Worm (Caenorhabditis elegans) whole organism, L3 larva: ENCODE results near the gene ldh-1.

Experiments used
- R02D3.7 ChIP-seq: fragments of 150-350 bp; optimal IDR thresholded peaks from 2 replicates; lab custom pipeline; 2014; ENCODE audit warnings: missing biosample characterization, missing genetic modification characterization
- ceh-16 ChIP-seq: sonication (generic microtip); optimal IDR thresholded peaks from 2 replicates; lab custom pipeline; 2017; ENCODE audit warnings: missing biosample characterization, missing genetic modification characterization
- ceh-28 ChIP-seq: fragments of 150-350 bp; optimal IDR thresholded peaks from 2 replicates; lab custom pipeline; 2014; ENCODE audit warnings: missing biosample characterization, missing genetic modification reagents, missing genetic modification characterization
- ceh-82 ChIP-seq: fragments of 150-350 bp; optimal IDR thresholded peaks from 2 replicates; lab custom pipeline; 2014; ENCODE audit warnings: missing biosample characterization, missing genetic modification characterization
- daf-12 ChIP-seq: fragments of 150-350 bp; optimal IDR thresholded peaks from 2 replicates; lab custom pipeline; 2014; ENCODE audit warnings: missing biosample characterization, missing genetic modification reagents, missing genetic modification characterization
- egl-5 ChIP-seq: fragments of 150-350 bp; optimal IDR thresholded peaks from 2 replicates; lab custom pipeline; 2017; ENCODE audit warnings: missing biosample characterization, missing genetic modification reagents, missing genetic modification characterization, inconsistent platforms
- fkh-2 ChIP-seq: fragments of 150-350 bp; optimal IDR thresholded peaks from 2 replicates; lab custom pipeline; 2014; ENCODE audit warnings: missing biosample characterization, missing genetic modification reagents, missing genetic modification characterization
- fos-1 ChIP-seq: fragments of 150-350 bp; optimal IDR thresholded peaks from 2 replicates; lab custom pipeline; 2014; ENCODE audit warnings: missing biosample characterization, missing genetic modification characterization
- jun-1 ChIP-seq: fragments of 150-350 bp; optimal IDR thresholded peaks from 2 replicates; lab custom pipeline; 2014; ENCODE audit warnings: missing biosample characterization, missing genetic modification reagents, missing genetic modification characterization
- lin-39 ChIP-seq: fragments of 150-350 bp; optimal IDR thresholded peaks from 2 replicates; lab custom pipeline; 2018; ENCODE audit warnings: missing biosample characterization, missing genetic modification reagents, missing genetic modification characterization
- lsy-12 ChIP-seq: sonication (generic microtip); optimal IDR thresholded peaks from 2 replicates; lab custom pipeline; 2016; ENCODE audit warnings: mild to moderate bottlenecking, missing genetic modification characterization, missing compliant biosample characterization
- mml-1 ChIP-seq: fragments of 150-350 bp; sonication (generic microtip); optimal IDR thresholded peaks from 3 replicates; lab custom pipeline; 2014; ENCODE audit warnings: missing biosample characterization, missing genetic modification characterization
- nfya-1 ChIP-seq: sonication (generic microtip); optimal IDR thresholded peaks from 2 replicates; lab custom pipeline; 2017; ENCODE audit warnings: missing genetic modification characterization, mild to moderate bottlenecking, missing compliant biosample characterization, antibody characterized with exemption, moderate library complexity; ENCODE audit not compliant: insufficient read depth
- nhr-12 ChIP-seq: fragments of 150-350 bp; optimal IDR thresholded peaks from 2 replicates; lab custom pipeline; 2014; ENCODE audit warnings: missing biosample characterization, missing genetic modification characterization
- nhr-237 ChIP-seq: fragments of 150-350 bp; optimal IDR thresholded peaks from 2 replicates; lab custom pipeline; 2014; ENCODE audit warnings: missing biosample characterization, missing genetic modification characterization
- nhr-25 ChIP-seq: sonication (generic microtip); optimal IDR thresholded peaks from 2 replicates; lab custom pipeline; 2017; ENCODE audit warnings: missing biosample characterization, missing genetic modification characterization
- nhr-28 ChIP-seq: fragments of 150-350 bp; optimal IDR thresholded peaks from 2 replicates; lab custom pipeline; 2014; ENCODE audit warnings: missing biosample characterization, missing genetic modification characterization
- nhr-43 ChIP-seq: sonication (generic microtip); optimal IDR thresholded peaks from 2 replicates; lab custom pipeline; 2016; ENCODE audit warnings: mild to moderate bottlenecking, missing genetic modification characterization, missing compliant biosample characterization; ENCODE audit not compliant: poor library complexity, severe bottlenecking
- nhr-67 ChIP-seq: fragments of 150-350 bp; optimal IDR thresholded peaks from 2 replicates; lab custom pipeline; 2014; ENCODE audit warnings: missing biosample characterization, missing genetic modification characterization
- nhr-76 ChIP-seq: fragments of 150-350 bp; sonication (generic microtip); optimal IDR thresholded peaks from 5 replicates; lab custom pipeline; 2014; ENCODE audit warnings: missing biosample characterization, missing genetic modification characterization
- nhr-77 ChIP-seq: fragments of 150-350 bp; optimal IDR thresholded peaks from 2 replicates; lab custom pipeline; 2014; ENCODE audit warnings: missing biosample characterization, missing genetic modification characterization
- pha-4 ChIP-seq: fragments of 150-350 bp; optimal IDR thresholded peaks from 2 replicates; lab custom pipeline; 2014; ENCODE audit warnings: missing biosample characterization, missing genetic modification reagents, missing genetic modification characterization
- sea-2 ChIP-seq: fragments of 150-350 bp; sonication (generic microtip); optimal IDR thresholded peaks from 4 replicates; lab custom pipeline; 2014; ENCODE audit warnings: missing biosample characterization, missing genetic modification reagents, missing genetic modification characterization
- skn-1 ChIP-seq: fragments of 150-350 bp; optimal IDR thresholded peaks from 2 replicates; lab custom pipeline; 2014; ENCODE audit warnings: missing biosample characterization, missing genetic modification characterization
- snpc-4 ChIP-seq: fragments of 150-350 bp; optimal IDR thresholded peaks from 2 replicates; lab custom pipeline; 2014; ENCODE audit warnings: missing biosample characterization, missing genetic modification characterization
- tbx-2 ChIP-seq: sonication (generic microtip); optimal IDR thresholded peaks from 2 replicates; lab custom pipeline; 2016; ENCODE audit warnings: mild to moderate bottlenecking, missing genetic modification characterization, missing compliant biosample characterization
- unc-39 ChIP-seq: sonication (generic microtip); optimal IDR thresholded peaks from 4 replicates; lab custom pipeline; 2017; ENCODE audit warnings: missing biosample characterization, missing genetic modification characterization
- unc-62 ChIP-seq: fragments of 150-350 bp; sonication (generic microtip); optimal IDR thresholded peaks from 4 replicates; lab custom pipeline; 2014; ENCODE audit warnings: missing biosample characterization, missing genetic modification reagents, missing genetic modification characterization
- zag-1 ChIP-seq: fragments of 150-350 bp; optimal IDR thresholded peaks from 2 replicates; lab custom pipeline; 2014; ENCODE audit warnings: missing biosample characterization, missing genetic modification characterization

ldh-1 gene

ce11 chrII:11709464-11709863 lies 14.5 kb upstream of the ldh-1 start, which contains the start of gene fcmt-1:
fcmt-1 (minus strand) TSS chrII:11709564.
- no peak for TF ChIP-seq nhr-28 (tag; lab: Kevin White, UChicago)
- no peak for TF ChIP-seq R02D3.7 (tag; lab: Kevin White, UChicago)
- TF ChIP-seq fos-1: no peak
- no peak for TF ChIP-seq nhr-25 (tag; lab: Kevin White, UChicago)
- no peak for TF ChIP-seq daf-12 (tag; lab: Kevin White, UChicago)
- TF ChIP-seq skn-1 (tag; lab: Kevin White, UChicago): no peak
- no peak for TF ChIP-seq zag-1 (tag; lab: Kevin White, UChicago)
- no peak for TF ChIP-seq nhr-67 (tag; lab: Kevin White, UChicago)
- TF ChIP-seq ceh-28 (tag; lab: Kevin White, UChicago): no peak
- TF ChIP-seq tbx-2: no peak
- TF ChIP-seq fkh-2: no peak
- no peak for TF ChIP-seq sea-2 (GFP tag; lab: Kevin White, UChicago)
- TF ChIP-seq, all 47 proteins: peak for 0

- TF ChIP-seq tbx-2 (no peak), nhr-237 (tag; lab: Kevin White, UChicago) (no peak), nhr-12 (no peak)
Measured at ce11 chrII:11710771-11711170, 13.2 kb upstream of the ldh-1 start.

ce11 chrII:11713569-11713968 lies 10.4 kb upstream of the ldh-1 start, which contains the start of gene F13D12.10:
F13D12.10 (plus strand) TSS chrII:11713799.
- TF ChIP-seq lin-39 (tag; lab: Kevin White, UChicago) (peak; percentile 55), mml-1 (no peak), egl-5 (no peak), nfya-1 (tag; lab: Kevin White, UChicago) (peak; percentile 14)

ce11 chrII:11714728-11715127 lies 9.3 kb upstream of the ldh-1 start:
- TF ChIP-seq lin-39 (tag; lab: Kevin White, UChicago) (no peak), snpc-4 (tag; lab: Kevin White, UChicago) (peak; percentile 50)

- no peak for TF ChIP-seq unc-39 (tag; lab: Kevin White, UChicago)
- no peak for TF ChIP-seq jun-1 (tag; lab: Kevin White, UChicago)
- TF ChIP-seq lsy-12 (tag; lab: Kevin White, UChicago): no peak
- no peak for TF ChIP-seq nhr-76 (tag; lab: Kevin White, UChicago)
- no peak for TF ChIP-seq ceh-16 (tag; lab: Kevin White, UChicago)
- TF ChIP-seq fos-1: no peak
- TF ChIP-seq nfya-1 (tag; lab: Kevin White, UChicago): no peak
- no peak for TF ChIP-seq nhr-77 (tag; lab: Kevin White, UChicago)
- TF ChIP-seq unc-62: no peak
- TF ChIP-seq nhr-12: no peak
- no peak for TF ChIP-seq ceh-82
Measured at ce11 chrII:11719533-11719932, 4.5 kb upstream of the ldh-1 start.

ce11 chrII:11720102-11720501 lies 3.9 kb upstream of the ldh-1 start, which contains the start of gene F13D12.3:
F13D12.3 (plus strand) TSS chrII:11720402.
- TF ChIP-seq nhr-76 (tag; lab: Kevin White, UChicago) (no peak), mml-1 (no peak), lin-39 (tag; lab: Kevin White, UChicago) (no peak), fkh-2 (no peak), nhr-43 (tag; lab: Kevin White, UChicago) (no peak), nhr-77 (tag; lab: Kevin White, UChicago) (no peak), ceh-16 (tag; lab: Kevin White, UChicago) (no peak), jun-1 (tag; lab: Kevin White, UChicago) (no peak), pha-4 (tag; lab: Kevin White, UChicago) (no peak), nhr-28 (tag; lab: Kevin White, UChicago) (no peak)

ce11 chrII:11720819-11721218 lies 3.2 kb upstream of the ldh-1 start:
- TF ChIP-seq mml-1: no peak
